Worm (Caenorhabditis elegans): ENCODE measurements around the gene molo-1.

molo-1 gene

ce11 chrIII:5554884-5555500 is 18.8 kb upstream of the molo-1 start, which contains the start of the genes nmad-1 and hach-1 (continued):
- TF ChIP-seq hrde-1 (tag; optimal IDR thresholded peaks at IDR 0.05; ENCODE audit: borderline replicate concordance) (no peak), him-1 (tag; optimal IDR thresholded peaks at IDR 0.05) (peak; percentile 5), Y79H2A.3 (GFP tag; conservative IDR thresholded peaks at IDR 0.05) (no peak), gei-17 (GFP tag; optimal IDR thresholded peaks at IDR 0.05) (no peak), Y56A3A.18 (GFP tag; IDR thresholded peaks at IDR 0.05) (no peak), madf-8 (GFP tag; conservative IDR thresholded peaks at IDR 0.05) (peak; percentile 37; the same call in 1 of the 2 replicates), let-526 (GFP tag; IDR thresholded peaks at IDR 0.05) (no peak), ccch-3 (GFP tag; optimal IDR thresholded peaks at IDR 0.05) (no peak), aptf-3 (GFP tag; IDR thresholded peaks at IDR 0.05) (no peak), ztf-3 (GFP tag; optimal IDR thresholded peaks at IDR 0.05) (no peak), dpff-1 (tag; optimal IDR thresholded peaks at IDR 0.05) (no peak), dpl-1 (GFP tag; optimal IDR thresholded peaks at IDR 0.05) (no peak), B0336.3 (GFP tag; IDR thresholded peaks at IDR 0.05) (peak; percentile 67), madf-10 (tag; optimal IDR thresholded peaks at IDR 0.05) (peak; percentile 43), attf-6 (GFP tag; IDR thresholded peaks at IDR 0.05) (no peak), mes-4 (tag; optimal IDR thresholded peaks at IDR 0.05) (no peak), rcor-1 (GFP tag; IDR thresholded peaks at IDR 0.05) (peak; percentile 58), lsl-1 (GFP tag; optimal IDR thresholded peaks at IDR 0.05) (peak; percentile 58), rec-8 (tag; optimal IDR thresholded peaks at IDR 0.05) (peak; percentile 28 to 45), nhr-90 (tag; optimal IDR thresholded peaks at IDR 0.05) (no peak), mcd-1 (GFP tag; IDR thresholded peaks at IDR 0.05) (peak; percentile 74), snpc-1.3 (tag; optimal IDR thresholded peaks at IDR 0.05; ENCODE audit: insufficient read depth) (peak; percentile 93), hmg-20 (GFP tag; IDR thresholded peaks at IDR 0.05) (no peak), lin-40 (tag; optimal IDR thresholded peaks at IDR 0.05) (peak; percentile 77), akir-1 (GFP tag; optimal IDR thresholded peaks at IDR 0.05) (no peak), T07F8.4 (tag; optimal IDR thresholded peaks at IDR 0.05) (no peak), ceh-79 (tag; optimal IDR thresholded peaks at IDR 0.05) (no peak), mel-28 (tag; optimal IDR thresholded peaks at IDR 0.05; ENCODE audit: borderline replicate concordance) (no peak), F39B2.1 (GFP tag; IDR thresholded peaks at IDR 0.05) (no peak), ceh-91 (GFP tag; IDR thresholded peaks at IDR 0.05) (no peak), F57C9.4 (tag; optimal IDR thresholded peaks at IDR 0.05) (no peak), ceh-40 (GFP tag; IDR thresholded peaks at IDR 0.05) (no peak), tlf-1 (GFP tag; optimal IDR thresholded peaks at IDR 0.05) (peak; percentile 38), F49E8.2 (tag; optimal IDR thresholded peaks at IDR 0.05; ENCODE audit: insufficient read depth) (no peak), pha-4 (tag; optimal IDR thresholded peaks at IDR 0.05) (no peak), xnd-1 (tag; optimal IDR thresholded peaks at IDR 0.05) (peak; percentile 27), attf-5 (GFP tag; optimal IDR thresholded peaks at IDR 0.05) (peak; percentile 78), sea-2 (GFP tag; IDR thresholded peaks at IDR 0.05) (no peak), ztf-22 (GFP tag; optimal IDR thresholded peaks at IDR 0.05) (no peak), T26A5.8 (tag; optimal IDR thresholded peaks at IDR 0.05) (no peak), let-607 (tag; optimal IDR thresholded peaks at IDR 0.05) (peak; percentile 14 to 58), lsy-27 (tag; optimal IDR thresholded peaks at IDR 0.05; ENCODE audit: borderline replicate concordance, insufficient read depth) (no peak), B0035.1 (tag; optimal IDR thresholded peaks at IDR 0.05) (no peak), cebp-1 (GFP tag; IDR thresholded peaks at IDR 0.05) (no peak), cebp-1 (tag; optimal IDR thresholded peaks at IDR 0.05) (peak; percentile 83), zfh-2 (GFP tag; conservative IDR thresholded peaks at IDR 0.05) (0 out of 2 replicates have a peak, but pooled peaks have one; percentile 10), egl-18 (GFP tag; IDR thresholded peaks at IDR 0.05) (no peak)

All from whole organism, young adult.